Worm (Caenorhabditis elegans) whole organism, early embryonic: ENCODE measurements around the gene ugt-12.

Source experiments
- B0310.2 ChIP-seq: sonication (generic microtip); optimal IDR thresholded peaks from 2 replicates; lab custom pipeline; 2016; ENCODE audit warnings: mild to moderate bottlenecking, missing genetic modification characterization, missing compliant biosample characterization
- F13C5.2 ChIP-seq: sonication (generic microtip); optimal IDR thresholded peaks from 2 replicates; lab custom pipeline; 2017; ENCODE audit warnings: mild to moderate bottlenecking, missing genetic modification characterization, inconsistent platforms, missing compliant biosample characterization
- aly-1 ChIP-seq: sonication (generic microtip); optimal IDR thresholded peaks from 2 replicates; lab custom pipeline; 2016; ENCODE audit warnings: missing genetic modification characterization, missing compliant biosample characterization
- ama-1 ChIP-seq: fragments of 150-350 bp; optimal IDR thresholded peaks from 2 replicates; lab custom pipeline; 2014
- ceh-13 ChIP-seq: fragments of 200-800 bp; sonication (Bioruptor generic); optimal IDR thresholded peaks from 2 replicates; lab custom pipeline; 2018; ENCODE audit warnings: mild to moderate bottlenecking, missing genetic modification characterization, missing compliant biosample characterization
- ceh-36 ChIP-seq: sonication (generic microtip); optimal IDR thresholded peaks from 2 replicates; lab custom pipeline; 2016; ENCODE audit warnings: missing genetic modification characterization, inconsistent platforms, missing compliant biosample characterization
- ets-7 ChIP-seq: sonication (generic microtip); optimal IDR thresholded peaks from 2 replicates; lab custom pipeline; 2016; ENCODE audit warnings: missing genotype, missing genetic modification characterization, missing compliant biosample characterization
- flt-1 ChIP-seq: fragments of 200-800 bp; sonication (Bioruptor generic); IDR thresholded peaks from 2 replicates; pipeline ENCODE4 v1.3.6; 2022; ENCODE audit warnings: missing genetic modification characterization, missing compliant biosample characterization
- hmbx-1 ChIP-seq: sonication (generic microtip); optimal IDR thresholded peaks from 2 replicates; lab custom pipeline; 2016; ENCODE audit warnings: mild to moderate bottlenecking, missing genetic modification characterization, missing compliant biosample characterization
- hmg-4 ChIP-seq: fragments of 200-800 bp; sonication (Bioruptor generic); optimal IDR thresholded peaks from 2 replicates; lab custom pipeline; 2018; ENCODE audit warnings: mild to moderate bottlenecking, missing genetic modification characterization, missing compliant biosample characterization
- hnd-1 ChIP-seq: sonication (generic microtip); optimal IDR thresholded peaks from 2 replicates; lab custom pipeline; 2016; ENCODE audit warnings: missing genetic modification characterization, missing compliant biosample characterization
- pes-1 ChIP-seq: fragments of 200-800 bp; sonication (Bioruptor generic); IDR thresholded peaks from 2 replicates; pipeline ENCODE4 v1.3.6; 2022; ENCODE audit warnings: missing genetic modification reagents, missing genetic modification characterization, missing compliant biosample characterization
- scrt-1 ChIP-seq: fragments of 200-800 bp; sonication (Bioruptor generic); IDR thresholded peaks from 2 replicates; pipeline ENCODE4 v1.3.6; 2022; ENCODE audit warnings: missing genetic modification characterization, missing compliant biosample characterization
- sea-1 ChIP-seq: fragments of 200-800 bp; sonication (Bioruptor generic); conservative IDR thresholded peaks from 2 replicates; pipeline ENCODE4 v1.3.6; 2022; ENCODE audit warnings: missing genetic modification characterization, missing compliant biosample characterization
- tbx-11 ChIP-seq: fragments of 200-800 bp; sonication (Bioruptor generic); IDR thresholded peaks from 2 replicates; pipeline ENCODE4 v1.3.6; 2022; ENCODE audit warnings: missing genetic modification characterization, missing compliant biosample characterization
- tbx-37 ChIP-seq: fragments of 200-800 bp; sonication (Bioruptor generic); conservative IDR thresholded peaks from 2 replicates; pipeline ENCODE4 v1.3.6; 2022; ENCODE audit warnings: missing genetic modification reagents, missing genetic modification characterization, missing compliant biosample characterization
- tra-4 ChIP-seq: sonication (generic microtip); optimal IDR thresholded peaks from 2 replicates; lab custom pipeline; 2017; ENCODE audit warnings: missing genetic modification characterization, missing compliant biosample characterization

Gene ugt-12

ce11 chrV:4881377-4881776 is 8.1 kb downstream of the ugt-12 start, which contains the start of gene str-32:
Gene str-32 (minus strand): TSS chrV:4881477.
- TF ChIP-seq tra-4 (no peak), ets-7 (tag; lab: Kevin White, UChicago) (no peak), ceh-36 (tag; lab: Kevin White, UChicago) (no peak), B0310.2 (tag; lab: Kevin White, UChicago) (no peak), hmbx-1 (tag; lab: Kevin White, UChicago) (no peak)

ce11 chrV:4879251-4879650 is 10.2 kb downstream of the ugt-12 start, which contains the start of gene T19H12.15:
Gene T19H12.15 (minus strand): TSS chrV:4879351.
- no peak for TF ChIP-seq ceh-36 (tag; lab: Kevin White, UChicago)
- TF ChIP-seq scrt-1: no peak

ce11 chrV:4877587-4877986 is 11.8 kb downstream of the ugt-12 start, which contains the start of gene T19H12.6:
Gene T19H12.6 (minus strand): TSS chrV:4877687.
- TF ChIP-seq ceh-36 (tag; lab: Kevin White, UChicago): no peak
- TF ChIP-seq tra-4: no peak
- TF ChIP-seq sea-1: no peak
- no peak for TF ChIP-seq pes-1 (GFP tag; lab: Robert Waterston, UW)

- TF ChIP-seq F13C5.2 (tag; lab: Kevin White, UChicago) (no peak), ceh-13 (GFP tag; lab: Kevin White, UChicago) (no peak)
These were observed 17.4 kb downstream of the ugt-12 start, which contains the start of gene srd-33 for ce11 chrV:4871992-4872391. Gene srd-33 (plus strand): TSS chrV:4872292.

ce11 chrV:4870627-4871026 is 18.8 kb downstream of the ugt-12 start:
- no peak for TF ChIP-seq flt-1 (GFP tag; lab: Robert Waterston, UW)
- no peak for TF ChIP-seq pes-1 (GFP tag; lab: Robert Waterston, UW)
- TF ChIP-seq aly-1 (tag; lab: Kevin White, UChicago): no peak
- no peak for TF ChIP-seq ama-1 (lab: Kevin White, UChicago)
- TF ChIP-seq ets-7 (tag; lab: Kevin White, UChicago): no peak
- TF ChIP-seq tbx-37 (GFP tag; lab: Robert Waterston, UW): no peak

- TF ChIP-seq sea-1 (no peak), hmg-4 (no peak), ets-7 (tag; lab: Kevin White, UChicago) (no peak), B0310.2 (tag; lab: Kevin White, UChicago) (no peak)
These were observed 20.7 kb downstream of the ugt-12 start for ce11 chrV:4868698-4869097.

ce11 chrV:4867535-4867934 is 21.9 kb downstream of the ugt-12 start:
- TF ChIP-seq F13C5.2 (tag; lab: Kevin White, UChicago): no peak
- no peak for TF ChIP-seq pes-1 (GFP tag; lab: Robert Waterston, UW)
- TF ChIP-seq tra-4: no peak
- TF ChIP-seq ama-1 (lab: Kevin White, UChicago): no peak
- TF ChIP-seq hnd-1 (tag; lab: Kevin White, UChicago): no peak
- no peak for TF ChIP-seq ceh-36 (tag; lab: Kevin White, UChicago)
- TF ChIP-seq hmbx-1 (tag; lab: Kevin White, UChicago): no peak
- TF ChIP-seq scrt-1: no peak
- no peak for TF ChIP-seq ets-7 (tag; lab: Kevin White, UChicago)
- no peak for TF ChIP-seq tbx-11 (GFP tag; lab: Robert Waterston, UW)
- no peak for TF ChIP-seq sea-1

- TF ChIP-seq flt-1 (GFP tag; lab: Robert Waterston, UW): no peak
- no peak for TF ChIP-seq ceh-36 (tag; lab: Kevin White, UChicago)
- no peak for TF ChIP-seq hnd-1 (tag; lab: Kevin White, UChicago)
- TF ChIP-seq F13C5.2 (tag; lab: Kevin White, UChicago): no peak
- TF ChIP-seq aly-1 (tag; lab: Kevin White, UChicago): no peak
- TF ChIP-seq tbx-11 (GFP tag; lab: Robert Waterston, UW): no peak
- TF ChIP-seq tbx-37 (GFP tag; lab: Robert Waterston, UW): no peak
- TF ChIP-seq ama-1 (lab: Kevin White, UChicago): no peak
- TF ChIP-seq scrt-1: no peak
- TF ChIP-seq B0310.2 (tag; lab: Kevin White, UChicago): no peak
- TF ChIP-seq pes-1 (GFP tag; lab: Robert Waterston, UW): no peak
- no peak for TF ChIP-seq ets-7 (tag; lab: Kevin White, UChicago)
- no peak for TF ChIP-seq hmbx-1 (tag; lab: Kevin White, UChicago)
- no peak for TF ChIP-seq tra-4
- no peak for TF ChIP-seq sea-1
- no peak for TF ChIP-seq ceh-13 (GFP tag; lab: Kevin White, UChicago)
- no peak for TF ChIP-seq hmg-4
These were observed 24.1 kb downstream of the ugt-12 start, which contains the start of gene srd-32 for ce11 chrV:4865364-4865763. Gene srd-32 (plus strand): TSS chrV:4865664.

ce11 chrV:4864330-4864729 is 25.1 kb downstream of the ugt-12 start:
- TF ChIP-seq tra-4 (no peak), B0310.2 (tag; lab: Kevin White, UChicago) (no peak), hnd-1 (tag; lab: Kevin White, UChicago) (no peak), F13C5.2 (tag; lab: Kevin White, UChicago) (no peak)
